Fruit fly (Drosophila melanogaster) S2 (cell line): ENCODE data around the gene cm.

Source experiments
- CG8478 ChIP-seq: fragments of >200 bp; optimal IDR thresholded peaks from 2 replicates; lab custom pipeline; 2018
- CTCF ChIP-seq, 2 experiments: fragments of >200 bp; optimal IDR thresholded peaks; 2 replicates each; lab custom pipeline; 2018

- TF ChIP-seq CTCF (optimal IDR thresholded peaks at IDR 0.05; lab: Kevin White, UChicago) (no peak), CG8478 (lab: Kevin White, UChicago) (no peak)
Measured at dm6 chrX:7000444-7001134, 10.4 kb downstream of the cm start.
